Worm (Caenorhabditis elegans): ENCODE results near the gene zipt-7.1.
A peak's percentile ranks its signal among the peaks of the same experiment; 100 is the strongest.

zipt-7.1 gene

ce11 chrIV:17263714-17264113 lies 24.2 kb downstream of the zipt-7.1 start (continued):
- TF ChIP-seq nhr-111 (GFP tag; optimal IDR thresholded peaks at IDR 0.05) = no peak
- TF ChIP-seq nhr-48 (tag; optimal IDR thresholded peaks at IDR 0.05) = peak; percentile 75
- no peak for TF ChIP-seq ceh-20 (GFP tag; IDR thresholded peaks at IDR 0.05)
- no peak for TF ChIP-seq ctbp-1 (GFP tag; IDR thresholded peaks at IDR 0.05)
- TF ChIP-seq unc-62 (GFP tag; optimal IDR thresholded peaks at IDR 0.05 in 1 of 2) = peak in 1 of 2 experiments; percentile 22
- TF ChIP-seq unc-62 (tag; optimal IDR thresholded peaks at IDR 0.05) = no peak
- TF ChIP-seq zfp-3 (GFP tag; conservative IDR thresholded peaks at IDR 0.05) = no peak
- no peak for TF ChIP-seq unc-39 (tag; optimal IDR thresholded peaks at IDR 0.05)
- no peak for TF ChIP-seq sdz-12 (GFP tag; optimal IDR thresholded peaks at IDR 0.05)
- TF ChIP-seq mes-2 (tag; optimal IDR thresholded peaks at IDR 0.05; ENCODE audit: poor library complexity, severe bottlenecking) = peak; percentile 24
- TF ChIP-seq tra-1 (GFP tag; IDR thresholded peaks at IDR 0.05) = 0 out of 2 replicates have a peak, but pooled peaks have one; percentile 63
- TF ChIP-seq snpc-4 (tag; optimal IDR thresholded peaks at IDR 0.05) = no peak
- peak; percentile 0 for TF ChIP-seq lin-13 (GFP tag; optimal IDR thresholded peaks at IDR 0.05)
- TF ChIP-seq nhr-102 (tag; optimal IDR thresholded peaks at IDR 0.05) = peak; percentile 27
- TF ChIP-seq hif-1 (tag; optimal IDR thresholded peaks at IDR 0.05) = peak; percentile 7 to 96
- TF ChIP-seq nhr-77 (tag; optimal IDR thresholded peaks at IDR 0.05) = peak; percentile 88
- TF ChIP-seq ama-1 (optimal IDR thresholded peaks at IDR 0.05) = peak; percentile 84
- peak; percentile 94 for TF ChIP-seq mxl-3 (GFP tag; optimal IDR thresholded peaks at IDR 0.05)
- TF ChIP-seq D1046.2 (GFP tag; IDR thresholded peaks at IDR 0.05) = no peak
- no peak for TF ChIP-seq fos-1 (tag; optimal IDR thresholded peaks at IDR 0.05)
- TF ChIP-seq hlh-11 (tag; optimal IDR thresholded peaks at IDR 0.05) = peak; percentile 92
- no peak for TF ChIP-seq saeg-2 (GFP tag; IDR thresholded peaks at IDR 0.05)
- 0 out of 2 replicates have a peak, but pooled peaks have one; percentile 21 for TF ChIP-seq T26A8.4 (GFP tag; IDR thresholded peaks at IDR 0.05)
- peak; percentile 92 for TF ChIP-seq dve-1 (tag; optimal IDR thresholded peaks at IDR 0.05; ENCODE audit: insufficient read depth)

DNA sequence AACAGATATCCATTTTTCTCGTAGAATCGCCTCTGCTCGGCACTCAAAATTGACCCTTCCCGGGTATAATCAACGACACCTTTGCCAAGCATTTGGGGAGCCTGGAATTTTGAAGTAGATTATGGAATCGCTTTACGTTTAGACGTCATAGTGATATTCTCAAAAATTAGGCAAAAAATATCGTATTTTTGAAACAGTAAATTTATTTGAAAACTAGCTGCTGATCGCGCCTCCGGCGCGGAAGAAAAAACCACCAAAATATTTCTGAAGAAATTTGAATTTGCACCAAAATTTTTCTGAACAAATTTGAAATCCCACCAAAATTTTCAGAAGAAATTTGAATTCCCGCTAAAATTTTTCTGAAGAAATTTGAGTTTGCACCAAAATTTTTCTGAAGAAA lies 25.6 kb downstream of the zipt-7.1 start, which contains the start of gene ZK550.6:
Gene ZK550.6 (minus strand): TSS at position 101 of the 400 bp plus-strand sequence.
- no peak for TF ChIP-seq hif-1 (tag; optimal IDR thresholded peaks at IDR 0.05)
- TF ChIP-seq unc-62 (GFP tag; optimal IDR thresholded peaks at IDR 0.05 in 1 of 2) = peak in 1 of 2 experiments; percentile 18
- TF ChIP-seq unc-62 (tag; optimal IDR thresholded peaks at IDR 0.05) = no peak
- TF ChIP-seq ces-1 (GFP tag; optimal IDR thresholded peaks at IDR 0.05) = no peak
- TF ChIP-seq nhr-6 (tag; optimal IDR thresholded peaks at IDR 0.05) = no peak
- TF ChIP-seq aha-1 (tag) = peak; percentile 17
- TF ChIP-seq egl-27 (tag; optimal IDR thresholded peaks at IDR 0.05) = no peak

DNA sequence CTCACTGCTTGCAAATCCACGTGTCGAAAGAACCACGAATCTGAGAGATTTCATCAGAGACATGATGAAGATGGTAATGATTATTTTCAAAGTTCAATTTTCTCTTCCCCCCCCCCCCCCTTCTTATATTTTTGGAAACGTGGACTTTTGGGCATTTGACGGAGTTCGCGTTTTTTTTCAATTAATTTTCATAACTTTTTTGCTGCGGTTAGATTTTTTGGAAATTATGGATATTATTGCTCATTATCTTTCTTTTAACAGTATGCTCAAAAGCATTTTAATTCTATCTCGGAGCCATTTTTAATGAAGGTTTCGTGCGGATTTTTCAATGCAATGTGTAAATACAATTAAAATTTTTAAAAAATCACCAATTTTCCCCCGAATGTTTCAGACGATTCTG lies 28.6 kb downstream of the zipt-7.1 start, which contains the start of gene phyh-1:
Gene phyh-1 (minus strand): TSS at position 101 of the 400 bp plus-strand sequence.
- TF ChIP-seq Y75B8A.6 (GFP tag; IDR thresholded peaks at IDR 0.05) = no peak

ce11 chrIV:17258824-17259223 lies 29.1 kb downstream of the zipt-7.1 start:
- no peak for TF ChIP-seq ama-1 (optimal IDR thresholded peaks at IDR 0.05)
- peak; percentile 63 for TF ChIP-seq aha-1 (tag)

DNA sequence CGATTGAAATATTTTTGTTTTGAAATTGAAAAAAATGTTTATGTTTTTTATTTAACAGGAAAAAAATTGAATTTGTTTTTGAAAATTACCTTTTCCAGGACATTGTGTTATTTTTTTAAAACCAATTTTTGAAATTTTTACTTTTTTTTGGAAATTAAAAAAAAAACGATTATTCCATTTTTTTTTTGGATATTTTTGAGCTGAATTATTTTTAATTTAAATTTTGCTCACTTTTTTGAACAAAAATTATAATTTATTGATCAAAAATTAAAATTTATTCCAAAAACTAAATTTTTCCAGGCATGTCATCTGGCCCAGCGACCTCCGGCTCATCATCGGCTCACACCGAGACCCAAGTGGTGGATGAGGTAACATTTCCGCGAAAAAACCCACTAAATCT lies 32.9 kb downstream of the zipt-7.1 start, which contains the start of gene gtf-2E1:
Gene gtf-2E1 (plus strand): TSS at position 301 of the 400 bp plus-strand sequence.
- TF ChIP-seq ces-1 (GFP tag; optimal IDR thresholded peaks at IDR 0.05) (no peak), aly-2 (tag; optimal IDR thresholded peaks at IDR 0.05) (no peak)

DNA sequence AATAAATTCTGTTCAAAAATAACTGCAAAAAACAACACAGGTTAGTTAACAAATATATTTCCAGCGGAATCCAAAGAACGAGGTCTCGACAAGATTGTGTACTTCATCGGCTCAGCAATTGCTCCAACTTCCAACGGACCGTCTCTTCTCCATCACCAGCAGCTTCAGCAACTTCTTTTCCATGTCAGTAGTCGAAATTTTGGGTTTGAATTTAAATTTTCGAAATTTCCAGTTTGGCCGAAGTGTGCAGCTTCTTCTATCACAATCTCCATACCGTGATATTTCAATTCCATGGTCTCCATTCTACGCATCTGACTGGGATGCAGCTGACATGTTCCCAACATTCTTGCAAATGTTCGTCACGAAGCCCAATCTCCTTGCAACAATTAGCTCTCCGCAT lies 34.5 kb downstream of the zipt-7.1 start:
- no peak for TF ChIP-seq cey-2 (tag; optimal IDR thresholded peaks at IDR 0.05; ENCODE audit: borderline replicate concordance, insufficient read depth)
- no peak for TF ChIP-seq snpc-4 (tag; optimal IDR thresholded peaks at IDR 0.05)
- TF ChIP-seq attf-4 (tag; optimal IDR thresholded peaks at IDR 0.05) = no peak
- peak; percentile 99 for TF ChIP-seq aha-1 (tag)
- no peak for TF ChIP-seq lin-29 (GFP tag; IDR thresholded peaks at IDR 0.05)
- TF ChIP-seq madf-5 (GFP tag; IDR thresholded peaks at IDR 0.05) = no peak

Data from whole organism, L4 larva.